Worm (Caenorhabditis elegans) whole organism, early embryonic: ENCODE results near the gene dyci-1.

Source experiments
- B0310.2 ChIP-seq: sonication (generic microtip); optimal IDR thresholded peaks from 2 replicates; lab custom pipeline; 2016; ENCODE audit warnings: mild to moderate bottlenecking, missing genetic modification characterization, missing compliant biosample characterization
- F13C5.2 ChIP-seq: sonication (generic microtip); optimal IDR thresholded peaks from 2 replicates; lab custom pipeline; 2017; ENCODE audit warnings: mild to moderate bottlenecking, missing genetic modification characterization, inconsistent platforms, missing compliant biosample characterization
- aly-1 ChIP-seq: sonication (generic microtip); optimal IDR thresholded peaks from 2 replicates; lab custom pipeline; 2016; ENCODE audit warnings: missing genetic modification characterization, missing compliant biosample characterization
- ama-1 ChIP-seq: fragments of 150-350 bp; optimal IDR thresholded peaks from 2 replicates; lab custom pipeline; 2014
- ceh-13 ChIP-seq: fragments of 200-800 bp; sonication (Bioruptor generic); optimal IDR thresholded peaks from 2 replicates; lab custom pipeline; 2018; ENCODE audit warnings: mild to moderate bottlenecking, missing genetic modification characterization, missing compliant biosample characterization
- ceh-36 ChIP-seq: sonication (generic microtip); optimal IDR thresholded peaks from 2 replicates; lab custom pipeline; 2016; ENCODE audit warnings: missing genetic modification characterization, inconsistent platforms, missing compliant biosample characterization
- ets-7 ChIP-seq: sonication (generic microtip); optimal IDR thresholded peaks from 2 replicates; lab custom pipeline; 2016; ENCODE audit warnings: missing genotype, missing genetic modification characterization, missing compliant biosample characterization
- flt-1 ChIP-seq: fragments of 200-800 bp; sonication (Bioruptor generic); IDR thresholded peaks from 2 replicates; pipeline ENCODE4 v1.3.6; 2022; ENCODE audit warnings: missing genetic modification characterization, missing compliant biosample characterization
- hmbx-1 ChIP-seq: sonication (generic microtip); optimal IDR thresholded peaks from 2 replicates; lab custom pipeline; 2016; ENCODE audit warnings: mild to moderate bottlenecking, missing genetic modification characterization, missing compliant biosample characterization
- hmg-4 ChIP-seq: fragments of 200-800 bp; sonication (Bioruptor generic); optimal IDR thresholded peaks from 2 replicates; lab custom pipeline; 2018; ENCODE audit warnings: mild to moderate bottlenecking, missing genetic modification characterization, missing compliant biosample characterization
- hnd-1 ChIP-seq: sonication (generic microtip); optimal IDR thresholded peaks from 2 replicates; lab custom pipeline; 2016; ENCODE audit warnings: missing genetic modification characterization, missing compliant biosample characterization
- pes-1 ChIP-seq: fragments of 200-800 bp; sonication (Bioruptor generic); IDR thresholded peaks from 2 replicates; pipeline ENCODE4 v1.3.6; 2022; ENCODE audit warnings: missing genetic modification reagents, missing genetic modification characterization, missing compliant biosample characterization
- scrt-1 ChIP-seq: fragments of 200-800 bp; sonication (Bioruptor generic); IDR thresholded peaks from 2 replicates; pipeline ENCODE4 v1.3.6; 2022; ENCODE audit warnings: missing genetic modification characterization, missing compliant biosample characterization
- sea-1 ChIP-seq: fragments of 200-800 bp; sonication (Bioruptor generic); conservative IDR thresholded peaks from 2 replicates; pipeline ENCODE4 v1.3.6; 2022; ENCODE audit warnings: missing genetic modification characterization, missing compliant biosample characterization
- tbx-11 ChIP-seq: fragments of 200-800 bp; sonication (Bioruptor generic); IDR thresholded peaks from 2 replicates; pipeline ENCODE4 v1.3.6; 2022; ENCODE audit warnings: missing genetic modification characterization, missing compliant biosample characterization
- tbx-37 ChIP-seq: fragments of 200-800 bp; sonication (Bioruptor generic); conservative IDR thresholded peaks from 2 replicates; pipeline ENCODE4 v1.3.6; 2022; ENCODE audit warnings: missing genetic modification reagents, missing genetic modification characterization, missing compliant biosample characterization
- tra-4 ChIP-seq: sonication (generic microtip); optimal IDR thresholded peaks from 2 replicates; lab custom pipeline; 2017; ENCODE audit warnings: missing genetic modification characterization, missing compliant biosample characterization

Gene dyci-1

DNA sequence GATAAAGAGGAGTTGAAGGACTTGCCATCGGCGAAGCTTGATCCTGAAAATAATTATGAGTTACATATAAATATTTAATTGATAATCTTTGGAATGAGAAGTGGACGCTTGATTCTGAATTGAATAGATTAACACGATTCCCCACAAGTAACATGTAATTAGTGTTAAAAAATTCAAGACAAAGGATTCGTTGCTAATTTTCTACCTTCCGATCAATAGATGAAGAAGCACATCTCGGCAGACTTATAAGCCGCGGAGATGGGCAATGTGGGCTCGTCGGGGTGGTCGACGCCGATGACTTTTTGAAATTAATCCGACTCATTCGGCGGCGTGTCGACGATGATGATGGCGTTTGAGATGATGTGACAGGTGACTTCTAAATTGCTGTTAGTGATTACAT, 38.0 kb downstream of the dyci-1 start:
- TF ChIP-seq aly-1 (tag; lab: Kevin White, UChicago): no peak
- no peak for TF ChIP-seq sea-1 (GFP tag; lab: Robert Waterston, UW)
- TF ChIP-seq tbx-11 (GFP tag; lab: Robert Waterston, UW): no peak
- TF ChIP-seq F13C5.2 (tag; lab: Kevin White, UChicago): no peak
- TF ChIP-seq scrt-1 (GFP tag; lab: Robert Waterston, UW): no peak
- TF ChIP-seq tra-4 (tag; lab: Kevin White, UChicago): no peak
- TF ChIP-seq hmbx-1 (tag; lab: Kevin White, UChicago): no peak
- TF ChIP-seq pes-1: no peak
- no peak for TF ChIP-seq hmg-4 (GFP tag; lab: Kevin White, UChicago)
- TF ChIP-seq ceh-13: no peak
- no peak for TF ChIP-seq flt-1 (GFP tag; lab: Robert Waterston, UW)
- no peak for TF ChIP-seq ceh-36
- TF ChIP-seq ama-1 (lab: Kevin White, UChicago): no peak

DNA sequence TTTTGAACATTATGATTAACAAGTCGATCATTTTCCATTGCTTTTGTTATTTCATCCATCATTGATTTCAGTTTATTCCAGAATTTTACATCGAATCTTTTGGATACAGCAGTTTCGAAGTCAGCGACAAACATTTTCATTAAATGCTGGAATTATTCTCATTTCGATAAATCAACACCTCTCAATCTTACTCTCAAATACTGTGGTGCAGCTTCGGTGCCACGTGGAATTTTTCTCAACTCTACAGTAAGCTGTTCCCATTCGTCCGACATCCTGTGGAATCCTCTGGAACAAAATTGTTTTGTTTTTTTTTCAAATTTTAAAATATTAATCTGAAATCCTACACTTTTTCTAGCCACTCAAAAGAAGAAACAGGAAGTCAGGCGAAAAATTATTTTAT, 42.9 kb downstream of the dyci-1 start, which contains the start of gene smg-7:
Gene smg-7 (minus strand): TSS at position 285 of the 400 bp plus-strand sequence.
- no peak for TF ChIP-seq ceh-36
- TF ChIP-seq B0310.2 (tag; lab: Kevin White, UChicago): no peak
- TF ChIP-seq flt-1 (GFP tag; lab: Robert Waterston, UW): no peak
- TF ChIP-seq ceh-13: no peak
- TF ChIP-seq hmbx-1 (tag; lab: Kevin White, UChicago): no peak
- no peak for TF ChIP-seq tbx-37 (GFP tag; lab: Robert Waterston, UW)
- no peak for TF ChIP-seq sea-1 (GFP tag; lab: Robert Waterston, UW)
- TF ChIP-seq pes-1: no peak
- TF ChIP-seq hmg-4 (GFP tag; lab: Kevin White, UChicago): no peak
- TF ChIP-seq aly-1 (tag; lab: Kevin White, UChicago): no peak
- TF ChIP-seq F13C5.2 (tag; lab: Kevin White, UChicago): no peak
- no peak for TF ChIP-seq scrt-1 (GFP tag; lab: Robert Waterston, UW)
- no peak for TF ChIP-seq tra-4 (tag; lab: Kevin White, UChicago)
- no peak for TF ChIP-seq ets-7 (tag; lab: Kevin White, UChicago)
- TF ChIP-seq tbx-11 (GFP tag; lab: Robert Waterston, UW): no peak
- no peak for TF ChIP-seq hnd-1 (tag; lab: Kevin White, UChicago)
- TF ChIP-seq ama-1 (lab: Kevin White, UChicago): no peak

DNA sequence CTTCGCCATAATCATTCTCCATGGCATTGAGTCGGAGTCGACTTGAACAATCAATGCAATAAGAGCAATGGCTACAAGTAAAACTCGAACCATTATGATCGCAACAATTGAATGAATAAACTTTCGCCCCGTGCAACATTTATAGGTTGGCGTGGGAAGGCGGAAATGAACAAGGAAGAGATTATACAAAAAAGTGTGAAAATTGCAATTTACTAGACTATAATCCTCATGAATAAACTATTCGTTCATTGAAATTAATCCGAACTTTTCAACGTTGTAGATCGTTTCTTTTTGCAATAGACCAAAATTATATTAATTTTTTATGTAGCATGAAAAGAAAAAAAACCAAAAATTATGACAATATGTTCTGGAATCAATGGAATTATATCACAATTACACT, 44.9 kb downstream of the dyci-1 start, which contains the start of gene Y73B6A.3:
Gene Y73B6A.3 (minus strand): TSS at position 101 of the 400 bp plus-strand sequence.
- TF ChIP-seq tbx-37 (GFP tag; lab: Robert Waterston, UW): no peak
- TF ChIP-seq ets-7 (tag; lab: Kevin White, UChicago): no peak
- TF ChIP-seq aly-1 (tag; lab: Kevin White, UChicago): no peak
- TF ChIP-seq flt-1 (GFP tag; lab: Robert Waterston, UW): no peak
- no peak for TF ChIP-seq tbx-11 (GFP tag; lab: Robert Waterston, UW)
- TF ChIP-seq pes-1: no peak
- TF ChIP-seq B0310.2 (tag; lab: Kevin White, UChicago): no peak
- no peak for TF ChIP-seq hnd-1 (tag; lab: Kevin White, UChicago)
- no peak for TF ChIP-seq ceh-13
- TF ChIP-seq hmbx-1 (tag; lab: Kevin White, UChicago): no peak
- no peak for TF ChIP-seq sea-1 (GFP tag; lab: Robert Waterston, UW)
- no peak for TF ChIP-seq F13C5.2 (tag; lab: Kevin White, UChicago)
- no peak for TF ChIP-seq ama-1 (lab: Kevin White, UChicago)
